Worm (Caenorhabditis elegans): ENCODE data around the gene tasp-1.

ce11 chrIII:10783052-10783451, 23.9 kb downstream of the tasp-1 start:
- TF ChIP-seq nhr-77 (tag; optimal IDR thresholded peaks at IDR 0.05) (no peak), lin-15B (tag; optimal IDR thresholded peaks at IDR 0.05) (no peak), sup-37 (GFP tag; optimal IDR thresholded peaks at IDR 0.05) (no peak), lin-39 (tag; optimal IDR thresholded peaks at IDR 0.05) (no peak)
